Worm (Caenorhabditis elegans): Measurements from ENCODE around the gene ufl-1.

The ufl-1 gene

ce11 chrIV:7084632-7085160 lies 48.0 kb upstream of the ufl-1 start, which contains the start of gene rps-4 (continued):
- TF ChIP-seq ets-4 (tag; optimal IDR thresholded peaks at IDR 0.05) = no peak
- TF ChIP-seq unc-3 (GFP tag; conservative IDR thresholded peaks at IDR 0.05) = no peak
- no peak for TF ChIP-seq unc-3 (tag; optimal IDR thresholded peaks at IDR 0.05)
- TF ChIP-seq dve-1 (tag; optimal IDR thresholded peaks at IDR 0.05) = peak; percentile 26
- TF ChIP-seq pat-9 (tag; optimal IDR thresholded peaks at IDR 0.05) = no peak
- peak; percentile 31 for TF ChIP-seq unc-42 (tag; optimal IDR thresholded peaks at IDR 0.05)
- TF ChIP-seq hlh-13 (GFP tag; optimal IDR thresholded peaks at IDR 0.05) = no peak

- no peak for TF ChIP-seq ama-1 (optimal IDR thresholded peaks at IDR 0.05)
- no peak for TF ChIP-seq K02D7.2 (tag; optimal IDR thresholded peaks at IDR 0.05)
- no peak for TF ChIP-seq elt-2 (tag; optimal IDR thresholded peaks at IDR 0.05)
- no peak for TF ChIP-seq pqm-1 (tag; optimal IDR thresholded peaks at IDR 0.05)
- TF ChIP-seq ceh-24 (tag; optimal IDR thresholded peaks at IDR 0.05) = no peak
- TF ChIP-seq ref-2 (tag; optimal IDR thresholded peaks at IDR 0.05) = no peak
- TF ChIP-seq zip-5 (tag; optimal IDR thresholded peaks at IDR 0.05) = no peak
- no peak for TF ChIP-seq dmd-4 (tag; optimal IDR thresholded peaks at IDR 0.05; ENCODE audit: borderline replicate concordance)
Measured at ce11 chrIV:7083976-7084375, 47.3 kb upstream of the ufl-1 start.

ce11 chrIV:7083382-7083784 lies 46.7 kb upstream of the ufl-1 start, which contains the start of gene Y43B11AR.3:
Gene Y43B11AR.3 (minus strand): TSS chrIV:7083716.
- TF ChIP-seq fkh-6 (tag; optimal IDR thresholded peaks at IDR 0.05) (no peak), mec-3 (tag; optimal IDR thresholded peaks at IDR 0.05; ENCODE audit: borderline replicate concordance) (no peak), ama-1 (optimal IDR thresholded peaks at IDR 0.05) (peak; percentile 44), lim-6 (tag; optimal IDR thresholded peaks at IDR 0.05) (no peak), hlh-8 (tag; optimal IDR thresholded peaks at IDR 0.05) (no peak), ceh-22 (tag; optimal IDR thresholded peaks at IDR 0.05) (no peak)

- TF ChIP-seq madf-2 (tag; optimal IDR thresholded peaks at IDR 0.05) (no peak), pha-4 (tag; optimal IDR thresholded peaks at IDR 0.05) (no peak), pat-9 (tag; optimal IDR thresholded peaks at IDR 0.05) (no peak), ceh-2 (tag; optimal IDR thresholded peaks at IDR 0.05) (no peak), tbx-7 (tag; optimal IDR thresholded peaks at IDR 0.05) (no peak), syd-9 (tag; optimal IDR thresholded peaks at IDR 0.05) (no peak), tbx-2 (tag; optimal IDR thresholded peaks at IDR 0.05) (no peak), che-1 (tag; optimal IDR thresholded peaks at IDR 0.05) (no peak), hlh-15 (tag; optimal IDR thresholded peaks at IDR 0.05) (no peak), pax-1 (tag; optimal IDR thresholded peaks at IDR 0.05) (no peak), elt-4 (tag; optimal IDR thresholded peaks at IDR 0.05) (no peak), ttx-3 (tag; optimal IDR thresholded peaks at IDR 0.05) (no peak), ceh-31 (tag; optimal IDR thresholded peaks at IDR 0.05) (no peak), sox-4 (tag; optimal IDR thresholded peaks at IDR 0.05) (no peak)
Measured at ce11 chrIV:7081214-7081613, 44.6 kb upstream of the ufl-1 start, which contains the start of gene Y43B11AR.1. Gene Y43B11AR.1 (plus strand): TSS chrIV:7081514.

ce11 chrIV:7075063-7075462 lies 38.4 kb upstream of the ufl-1 start, which contains the start of gene srg-50:
Gene srg-50 (minus strand): TSS chrIV:7075163.
- TF ChIP-seq tbx-2 (tag; optimal IDR thresholded peaks at IDR 0.05) (no peak), gmeb-2 (tag; optimal IDR thresholded peaks at IDR 0.05) (no peak), npax-4 (tag; optimal IDR thresholded peaks at IDR 0.05) (no peak), ceh-34 (tag; optimal IDR thresholded peaks at IDR 0.05) (no peak), dve-1 (tag; optimal IDR thresholded peaks at IDR 0.05) (no peak), ceh-31 (tag; optimal IDR thresholded peaks at IDR 0.05) (no peak), ttx-3 (tag; optimal IDR thresholded peaks at IDR 0.05) (no peak), unc-42 (tag; optimal IDR thresholded peaks at IDR 0.05) (no peak)

Data from whole organism, late embryonic.